Fruit fly (Drosophila melanogaster): ENCODE data around the gene CG31205.

CG31205 gene

dm6 chr3R:20765302-20766155 is 34.1 kb downstream of the CG31205 start:
- TF ChIP-seq CG9948 (tag; optimal IDR thresholded peaks at IDR 0.05) (no peak), rn (GFP tag; IDR thresholded peaks at IDR 0.05) (no peak), D1 (tag; optimal IDR thresholded peaks at IDR 0.05) (no peak), Snoo (tag; optimal IDR thresholded peaks at IDR 0.05) (peak; percentile 47), CG32121 (GFP tag; IDR thresholded peaks at IDR 0.05) (peak; percentile 61; the same call in 1 of the 2 replicates), CG15710 (tag; optimal IDR thresholded peaks at IDR 0.05) (no peak), EcR (GFP tag; optimal IDR thresholded peaks at IDR 0.05) (peak; percentile 30), CG8159 (tag; optimal IDR thresholded peaks at IDR 0.05) (no peak), Ets98B (GFP tag; IDR thresholded peaks at IDR 0.05) (peak; percentile 46), gl (tag; optimal IDR thresholded peaks at IDR 0.05) (no peak), fd96Ca (GFP tag; IDR thresholded peaks at IDR 0.05) (peak; percentile 32; the same call in 2 of the 3 replicates), Pif1B (GFP tag; optimal IDR thresholded peaks at IDR 0.05) (no peak), CG13204 (GFP tag; optimal IDR thresholded peaks at IDR 0.05) (no peak), CG17806 (tag; optimal IDR thresholded peaks at IDR 0.05) (no peak), CG4496 (GFP tag; IDR thresholded peaks at IDR 0.05) (peak; percentile 16; the same call in 1 of the 3 replicates), CG34367 (tag; optimal IDR thresholded peaks at IDR 0.05) (no peak), CG10348 (GFP tag; IDR thresholded peaks at IDR 0.05) (0 out of 2 replicates have a peak, but pooled peaks have one; percentile 33), CG14655 (GFP tag; optimal IDR thresholded peaks at IDR 0.05) (peak; percentile 37), Pif1A (GFP tag; optimal IDR thresholded peaks at IDR 0.05) (no peak), CG12605 (GFP tag; IDR thresholded peaks at IDR 0.05) (peak; percentile 76), CG8301 (tag; optimal IDR thresholded peaks at IDR 0.05) (no peak)

- TF ChIP-seq CG8301 (tag; optimal IDR thresholded peaks at IDR 0.05): no peak
- no peak for TF ChIP-seq CG14655 (GFP tag; optimal IDR thresholded peaks at IDR 0.05)
- TF ChIP-seq fd96Ca (GFP tag; IDR thresholded peaks at IDR 0.05): no peak
- TF ChIP-seq CG17806 (tag; optimal IDR thresholded peaks at IDR 0.05): no peak
- no peak for TF ChIP-seq Pif1B (GFP tag; optimal IDR thresholded peaks at IDR 0.05)
- TF ChIP-seq Pif1A (GFP tag; optimal IDR thresholded peaks at IDR 0.05): no peak
- no peak for TF ChIP-seq CG8159 (tag; optimal IDR thresholded peaks at IDR 0.05)
- TF ChIP-seq CG34367 (tag; optimal IDR thresholded peaks at IDR 0.05): no peak
- no peak for TF ChIP-seq CG12605 (GFP tag; IDR thresholded peaks at IDR 0.05)
- no peak for TF ChIP-seq CG13204 (GFP tag; optimal IDR thresholded peaks at IDR 0.05)
- no peak for TF ChIP-seq D1 (tag; optimal IDR thresholded peaks at IDR 0.05)
- no peak for TF ChIP-seq CG9948 (tag; optimal IDR thresholded peaks at IDR 0.05)
- TF ChIP-seq CG10348 (GFP tag; IDR thresholded peaks at IDR 0.05): no peak
- TF ChIP-seq Ets98B (GFP tag; IDR thresholded peaks at IDR 0.05): no peak
- no peak for TF ChIP-seq CG4496 (GFP tag; IDR thresholded peaks at IDR 0.05)
Measured at dm6 chr3R:20766156-20766486, 34.7 kb downstream of the CG31205 start.

DNA sequence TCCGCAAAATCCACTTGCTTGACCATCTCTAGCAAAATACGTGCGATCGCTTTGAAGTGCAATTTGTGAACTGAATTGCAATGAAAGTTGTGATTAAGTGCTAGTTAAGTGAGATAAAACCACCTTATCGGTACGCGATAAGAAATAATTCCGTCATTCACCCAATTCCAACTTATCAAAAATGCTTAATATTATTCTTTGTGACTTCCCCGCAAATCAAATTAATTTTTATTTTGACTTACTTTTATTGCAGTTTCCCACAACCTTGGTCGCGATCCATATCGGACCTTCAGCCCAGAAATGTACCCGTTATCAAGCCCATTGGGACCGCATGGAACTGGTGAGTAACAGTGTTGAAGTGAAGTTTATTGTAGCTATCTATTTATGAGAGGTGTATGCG is 41.1 kb downstream of the CG31205 start, which contains the start of gene Takl1:
TSS of gene Takl1 (minus strand) at position 59 of the 400 bp plus-strand sequence.
- no peak for TF ChIP-seq Pif1B (GFP tag; optimal IDR thresholded peaks at IDR 0.05)

DNA sequence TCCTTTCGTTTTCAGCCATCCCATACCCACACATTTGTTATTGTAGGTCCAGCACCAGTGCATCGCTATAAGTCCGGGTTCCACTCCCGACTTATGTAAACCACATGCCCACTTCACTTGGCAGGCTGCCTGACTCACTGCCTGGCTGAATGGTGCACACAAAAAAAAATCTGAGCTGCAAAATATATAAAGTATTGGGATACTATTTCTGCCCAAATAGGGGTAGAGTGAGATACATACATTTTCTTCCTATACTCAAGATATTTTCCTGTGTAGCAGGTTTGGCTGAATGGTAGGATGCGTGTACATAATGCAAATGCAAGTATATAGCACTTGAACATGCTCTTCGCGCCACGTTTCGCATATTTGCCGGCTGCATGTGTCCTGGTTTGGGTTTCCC is 41.7 kb downstream of the CG31205 start:
- TF ChIP-seq CG8301 (tag; optimal IDR thresholded peaks at IDR 0.05): peak; percentile 20
- TF ChIP-seq EcR (GFP tag; optimal IDR thresholded peaks at IDR 0.05): peak; percentile 34
- peak; percentile 60; the same call in 1 of the 3 replicates for TF ChIP-seq fd96Ca (GFP tag; IDR thresholded peaks at IDR 0.05)
- no peak for TF ChIP-seq CG34367 (tag; optimal IDR thresholded peaks at IDR 0.05)
- TF ChIP-seq CG14655 (GFP tag; optimal IDR thresholded peaks at IDR 0.05): peak; percentile 50
- no peak for TF ChIP-seq D1 (tag; optimal IDR thresholded peaks at IDR 0.05)
- TF ChIP-seq CG15710 (tag; optimal IDR thresholded peaks at IDR 0.05): peak; percentile 46
- no peak for TF ChIP-seq CG32121 (GFP tag; IDR thresholded peaks at IDR 0.05)
- peak; percentile 54 for TF ChIP-seq CG8159 (tag; optimal IDR thresholded peaks at IDR 0.05)
- peak; percentile 35 for TF ChIP-seq CG13204 (GFP tag; optimal IDR thresholded peaks at IDR 0.05)
- TF ChIP-seq Ets98B (GFP tag; IDR thresholded peaks at IDR 0.05): no peak
- TF ChIP-seq rn (GFP tag; IDR thresholded peaks at IDR 0.05): no peak
- TF ChIP-seq Snoo (tag; optimal IDR thresholded peaks at IDR 0.05): no peak
- peak; percentile 42 for TF ChIP-seq CG17806 (tag; optimal IDR thresholded peaks at IDR 0.05)
- TF ChIP-seq Pif1A (GFP tag; optimal IDR thresholded peaks at IDR 0.05): peak; percentile 64
- no peak for TF ChIP-seq CG10348 (GFP tag; IDR thresholded peaks at IDR 0.05)
- peak; percentile 15 for TF ChIP-seq gl (tag; optimal IDR thresholded peaks at IDR 0.05)
- no peak; the same call in 2 of the 3 replicates for TF ChIP-seq CG4496 (GFP tag; IDR thresholded peaks at IDR 0.05)
- TF ChIP-seq CG9948 (tag; optimal IDR thresholded peaks at IDR 0.05): peak; percentile 42
- 0 out of 2 replicates have a peak, but pooled peaks have one; percentile 16 for TF ChIP-seq CG12605 (GFP tag; IDR thresholded peaks at IDR 0.05)
- no peak for TF ChIP-seq Pif1B (GFP tag; optimal IDR thresholded peaks at IDR 0.05)

DNA sequence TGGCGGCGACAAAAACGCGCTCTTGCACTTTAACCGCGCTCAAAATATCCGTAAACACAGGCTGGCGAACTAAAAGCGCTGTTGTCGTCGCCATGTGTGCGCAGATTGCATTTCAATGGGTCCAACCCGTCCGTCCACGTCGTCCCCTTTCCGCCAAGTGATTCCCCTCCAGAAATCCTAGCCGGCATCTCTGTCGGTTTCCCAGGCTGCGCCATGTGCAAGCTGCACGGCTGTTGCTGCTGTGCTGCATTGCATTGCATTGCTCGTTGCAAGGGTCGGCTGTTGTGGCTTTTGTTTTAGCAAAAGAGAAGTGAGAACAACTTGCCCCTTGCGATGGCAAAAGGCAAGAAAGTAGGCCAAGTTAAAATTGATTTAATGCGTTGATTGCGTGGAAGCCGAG is 42.7 kb downstream of the CG31205 start:
- peak; percentile 67 for TF ChIP-seq CG13204 (GFP tag; optimal IDR thresholded peaks at IDR 0.05)
- TF ChIP-seq CG9948 (tag; optimal IDR thresholded peaks at IDR 0.05): no peak
- TF ChIP-seq CG4496 (GFP tag; IDR thresholded peaks at IDR 0.05): peak; percentile 59; the same call in 1 of the 3 replicates

DNA sequence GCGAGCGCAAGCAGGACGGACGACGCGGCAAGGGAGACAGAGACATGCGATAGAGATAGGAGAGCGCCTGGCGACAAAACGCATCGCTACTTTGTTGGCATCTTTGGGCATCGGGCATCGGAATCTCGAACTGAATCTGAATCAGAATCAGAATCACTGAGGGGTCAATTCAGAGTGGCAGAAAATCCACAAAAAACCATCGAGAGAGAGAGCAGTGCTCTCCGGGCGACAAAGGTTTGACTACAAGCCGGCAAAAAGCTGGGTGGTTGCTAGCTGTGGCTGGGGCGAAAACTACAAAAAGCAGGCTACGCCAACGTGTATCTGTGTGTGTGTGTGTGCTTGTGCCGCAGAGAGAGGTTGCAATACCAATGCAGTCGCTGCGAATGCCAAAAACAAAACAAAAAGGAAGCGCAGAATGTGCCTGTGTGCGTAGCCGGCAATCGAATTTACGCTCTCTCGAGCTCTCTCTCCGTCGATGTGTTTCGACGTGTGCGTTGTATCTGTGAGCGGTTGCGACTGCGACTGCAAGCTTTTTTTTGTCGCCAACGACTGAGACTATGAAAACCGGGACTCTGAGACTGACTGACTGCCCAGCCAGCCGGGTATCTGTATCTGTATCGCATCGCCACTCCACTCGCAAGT is 47.0 kb downstream of the CG31205 start:
- TF ChIP-seq Pif1A (GFP tag; optimal IDR thresholded peaks at IDR 0.05): peak; percentile 90
- peak; percentile 99 for TF ChIP-seq CG4496 (GFP tag; IDR thresholded peaks at IDR 0.05)
- TF ChIP-seq CG8301 (tag; optimal IDR thresholded peaks at IDR 0.05): peak; percentile 89
- TF ChIP-seq gl (tag; optimal IDR thresholded peaks at IDR 0.05): peak; percentile 99
- peak; percentile 100 for TF ChIP-seq Ets98B (GFP tag; IDR thresholded peaks at IDR 0.05)
- peak; percentile 100 for TF ChIP-seq fd96Ca (GFP tag; IDR thresholded peaks at IDR 0.05)
- TF ChIP-seq CG17806 (tag; optimal IDR thresholded peaks at IDR 0.05): peak; percentile 82
- TF ChIP-seq CG14655 (GFP tag; optimal IDR thresholded peaks at IDR 0.05): peak; percentile 93
- TF ChIP-seq Snoo (tag; optimal IDR thresholded peaks at IDR 0.05): peak; percentile 89
- TF ChIP-seq CG12605 (GFP tag; IDR thresholded peaks at IDR 0.05): peak; percentile 98
- peak; percentile 95 for TF ChIP-seq CG13204 (GFP tag; optimal IDR thresholded peaks at IDR 0.05)
- peak; percentile 97 for TF ChIP-seq Pif1B (GFP tag; optimal IDR thresholded peaks at IDR 0.05)
- 0 out of 2 replicates have a peak, but pooled peaks have one; percentile 18 for TF ChIP-seq CG10348 (GFP tag; IDR thresholded peaks at IDR 0.05)
- peak; percentile 65; the same call in 1 of the 2 replicates for TF ChIP-seq rn (GFP tag; IDR thresholded peaks at IDR 0.05)
- peak; percentile 14 for TF ChIP-seq D1 (tag; optimal IDR thresholded peaks at IDR 0.05)
- TF ChIP-seq CG34367 (tag; optimal IDR thresholded peaks at IDR 0.05): peak; percentile 89
- TF ChIP-seq CG9948 (tag; optimal IDR thresholded peaks at IDR 0.05): peak; percentile 73
- peak; percentile 89 for TF ChIP-seq CG15710 (tag; optimal IDR thresholded peaks at IDR 0.05)
- TF ChIP-seq EcR (GFP tag; optimal IDR thresholded peaks at IDR 0.05): peak; percentile 69
- peak; percentile 86 for TF ChIP-seq CG8159 (tag; optimal IDR thresholded peaks at IDR 0.05)
- TF ChIP-seq CG32121 (GFP tag; IDR thresholded peaks at IDR 0.05): peak; percentile 100
